Fruit fly (Drosophila melanogaster) whole organism, embryonic: ENCODE data around the gene CG10874.

ENCODE experiments used
- Ada2b ChIP-seq: fragments of 200-800 bp; sonication (Bioruptor generic); IDR thresholded peaks from 2 replicates; pipeline ENCODE4 v1.3.6; 2022; ENCODE audit warnings: missing biosample characterization, missing genetic modification characterization
- CG10209 ChIP-seq: fragments of 200-800 bp; sonication (Bioruptor generic); optimal IDR thresholded peaks from 3 replicates; lab custom pipeline; 2017; ENCODE audit warnings: missing biosample characterization, mild to moderate bottlenecking, missing genetic modification characterization, missing genetic modification reagents
- CG10959 ChIP-seq: fragments of 200-800 bp; sonication (Bioruptor generic); IDR thresholded peaks from 2 replicates; pipeline ENCODE4 v1.3.6; 2022; ENCODE audit warnings: missing biosample characterization, missing genetic modification characterization
- CG11398 ChIP-seq: fragments of 200-800 bp; sonication (Bioruptor generic); optimal IDR thresholded peaks from 2 replicates; lab custom pipeline; 2016; ENCODE audit warnings: missing biosample characterization, missing genetic modification characterization
- CG11456 ChIP-seq: fragments of 200-800 bp; sonication (Bioruptor generic); IDR thresholded peaks from 3 replicates; pipeline ENCODE4 v1.3.6; 2022; ENCODE audit warnings: missing biosample characterization, missing genetic modification characterization
- CG11504 ChIP-seq: fragments of 200-800 bp; sonication (Bioruptor generic); optimal IDR thresholded peaks from 3 replicates; lab custom pipeline; 2019; ENCODE audit warnings: missing biosample characterization, mild to moderate bottlenecking, missing genetic modification characterization, moderate library complexity
- CG12104 ChIP-seq: fragments of 200-800 bp; sonication (Bioruptor generic); optimal IDR thresholded peaks from 3 replicates; lab custom pipeline; 2016; ENCODE audit warnings: missing biosample characterization, missing genetic modification characterization
- CG13775 ChIP-seq: fragments of 200-800 bp; sonication (Bioruptor generic); optimal IDR thresholded peaks from 3 replicates; lab custom pipeline; 2017; ENCODE audit warnings: missing biosample characterization, mild to moderate bottlenecking, missing genetic modification characterization
- CG14710 ChIP-seq: fragments of 200-800 bp; sonication (Bioruptor generic); optimal IDR thresholded peaks from 3 replicates; lab custom pipeline; 2019; ENCODE audit warnings: missing biosample characterization, mild to moderate bottlenecking, missing genetic modification characterization, moderate library complexity
- CG14965 ChIP-seq: fragments of 200-800 bp; sonication (Bioruptor generic); optimal IDR thresholded peaks from 2 replicates; lab custom pipeline; 2016; ENCODE audit warnings: missing biosample characterization, missing genetic modification characterization, borderline replicate concordance
- CG15011 ChIP-seq: fragments of 200-800 bp; sonication (Bioruptor generic); optimal IDR thresholded peaks from 3 replicates; lab custom pipeline; 2018; ENCODE audit warnings: missing biosample characterization, mild to moderate bottlenecking, missing genetic modification characterization
- CG15514 ChIP-seq: fragments of 200-800 bp; sonication (Bioruptor generic); optimal IDR thresholded peaks from 3 replicates; lab custom pipeline; 2017; ENCODE audit warnings: missing biosample characterization, missing genetic modification characterization, mild to moderate bottlenecking, moderate library complexity, missing genetic modification reagents
- CG17359 ChIP-seq: fragments of 200-800 bp; sonication (Bioruptor generic); optimal IDR thresholded peaks from 3 replicates; lab custom pipeline; 2018; ENCODE audit warnings: missing biosample characterization, mild to moderate bottlenecking, missing genetic modification characterization, moderate library complexity
- CG2120 ChIP-seq: fragments of 200-800 bp; sonication (Bioruptor generic); optimal IDR thresholded peaks from 3 replicates; lab custom pipeline; 2016; ENCODE audit warnings: missing biosample characterization, missing genetic modification characterization
- CG34376 ChIP-seq: fragments of 200-800 bp; sonication (Bioruptor generic); optimal IDR thresholded peaks from 2 replicates; lab custom pipeline; 2018; ENCODE audit warnings: missing biosample characterization, mild to moderate bottlenecking, missing genetic modification characterization
- CG4854 ChIP-seq: fragments of 200-800 bp; sonication (Bioruptor generic); optimal IDR thresholded peaks from 2 replicates; lab custom pipeline; 2016; ENCODE audit warnings: missing biosample characterization, missing genetic modification characterization, inconsistent platforms
- CG7745 ChIP-seq: fragments of 200-800 bp; sonication (Bioruptor generic); optimal IDR thresholded peaks from 2 replicates; lab custom pipeline; 2018; ENCODE audit warnings: missing biosample characterization, mild to moderate bottlenecking, missing genetic modification characterization, moderate library complexity
- CG8944 ChIP-seq: fragments of 200-800 bp; sonication (Bioruptor generic); optimal IDR thresholded peaks from 3 replicates; lab custom pipeline; 2016; ENCODE audit warnings: missing biosample characterization, missing genetic modification characterization
- CG9876 ChIP-seq: fragments of 200-800 bp; sonication (Bioruptor generic); optimal IDR thresholded peaks from 2 replicates; lab custom pipeline; 2016; ENCODE audit warnings: missing biosample characterization, missing genetic modification characterization
- D19A ChIP-seq: fragments of 200-800 bp; optimal IDR thresholded peaks from 3 replicates; lab custom pipeline; 2019; ENCODE audit warnings: missing biosample characterization, mild to moderate bottlenecking, missing genetic modification characterization, moderate library complexity
- Doc3 ChIP-seq: fragments of 200-800 bp; sonication (Bioruptor generic); IDR thresholded peaks from 3 replicates; pipeline ENCODE4 v1.3.6; 2022; ENCODE audit warnings: missing biosample characterization, missing genetic modification characterization; ENCODE audit not compliant: partially characterized antibody
- Ets65A ChIP-seq: fragments of 200-800 bp; sonication (Bioruptor generic); peaks from one replicate; lab custom pipeline; 2016; ENCODE audit warnings: missing biosample characterization, missing genetic modification characterization
- Fer2 ChIP-seq: fragments of 200-800 bp; sonication (Bioruptor generic); optimal IDR thresholded peaks from 2 replicates; lab custom pipeline; 2018; ENCODE audit warnings: missing biosample characterization, mild to moderate bottlenecking, missing genetic modification characterization, moderate library complexity
- HLH54F ChIP-seq: fragments of 200-800 bp; sonication (Bioruptor generic); optimal IDR thresholded peaks from 3 replicates; lab custom pipeline; 2016; ENCODE audit warnings: missing biosample characterization, missing genetic modification characterization
- NFAT ChIP-seq: fragments of 200-800 bp; sonication (Bioruptor generic); IDR thresholded peaks from 2 replicates; pipeline ENCODE4 v1.3.6; 2022; ENCODE audit warnings: missing biosample characterization, missing genetic modification characterization
- Spps ChIP-seq: fragments of 200-800 bp; sonication (Bioruptor generic); optimal IDR thresholded peaks from 2 replicates; lab custom pipeline; 2018; ENCODE audit warnings: missing biosample characterization, mild to moderate bottlenecking, missing genetic modification characterization
- Sry-β ChIP-seq: fragments of 200-800 bp; sonication (Bioruptor generic); optimal IDR thresholded peaks from 2 replicates; lab custom pipeline; 2018; ENCODE audit warnings: missing biosample characterization, mild to moderate bottlenecking, missing genetic modification characterization, moderate library complexity
- Trl ChIP-seq, 3 experiments: fragments of >200 bp in 2 of 3; fragments of 200-800 bp in 1 of 3; sonication (Bioruptor generic) in 1 of 3; optimal IDR thresholded peaks; 2 replicates in 1 of 3; 3 replicates in 2 of 3; lab custom pipeline; 2016 to 2017; ENCODE audit warnings: missing biosample characterization in 1 of 3, missing genetic modification characterization in 1 of 3
- YL-1 ChIP-seq: fragments of 200-800 bp; sonication (Bioruptor generic); optimal IDR thresholded peaks from 3 replicates; lab custom pipeline; 2017; ENCODE audit warnings: missing biosample characterization, mild to moderate bottlenecking, missing genetic modification characterization
- br ChIP-seq: fragments of >200 bp; optimal IDR thresholded peaks from 2 replicates; lab custom pipeline; 2017
- bsh ChIP-seq, 2 experiments: fragments of 200-800 bp; sonication (Bioruptor generic); optimal IDR thresholded peaks; 2 replicates each; lab custom pipeline; 2017 to 2018; ENCODE audit warnings: mild to moderate bottlenecking in 2 of 2, missing biosample characterization in 2 of 2, missing genetic modification characterization in 2 of 2, moderate library complexity in 1 of 2
- cad ChIP-seq: fragments of >200 bp; optimal IDR thresholded peaks from 2 replicates; lab custom pipeline; 2017; ENCODE audit warnings: missing biosample characterization, missing genetic modification characterization
- chinmo ChIP-seq: fragments of 200-800 bp; sonication (Bioruptor generic); IDR thresholded peaks from 4 replicates; pipeline ENCODE4 v1.3.6; 2022; ENCODE audit warnings: missing biosample characterization, missing genetic modification characterization; ENCODE audit not compliant: partially characterized antibody
- dimm ChIP-seq: fragments of 200-800 bp; sonication (Bioruptor generic); IDR thresholded peaks from 2 replicates; pipeline ENCODE4 v1.3.6; 2022; ENCODE audit warnings: missing biosample characterization, missing genetic modification characterization
- dmrt99B ChIP-seq: fragments of 200-800 bp; sonication (Bioruptor generic); optimal IDR thresholded peaks from 2 replicates; lab custom pipeline; 2018; ENCODE audit warnings: missing biosample characterization, mild to moderate bottlenecking, missing genetic modification characterization, moderate library complexity
- ewg ChIP-seq: fragments of 200-800 bp; sonication (Bioruptor generic); optimal IDR thresholded peaks from 3 replicates; lab custom pipeline; 2017; ENCODE audit warnings: mild to moderate bottlenecking, missing biosample characterization, missing genetic modification reagents, missing genetic modification characterization
- lmd ChIP-seq: fragments of 200-800 bp; sonication (Bioruptor generic); IDR thresholded peaks from 2 replicates; pipeline ENCODE4 v1.3.6; 2022; ENCODE audit warnings: missing biosample characterization, missing genetic modification characterization
- lov ChIP-seq, 2 experiments: fragments of 200-800 bp in 1 of 2; fragments of >200 bp in 1 of 2; sonication (Bioruptor generic) in 1 of 2; IDR thresholded peaks in 1 of 2; optimal IDR thresholded peaks in 1 of 2; 2 replicates in 1 of 2; 3 replicates in 1 of 2; pipeline versions ENCODE4 v1.3.6 to Lab custom; 2017 to 2022; ENCODE audit warnings: missing biosample characterization in 1 of 2, missing genetic modification characterization in 1 of 2
- nmo ChIP-seq: fragments of 200-800 bp; sonication (Bioruptor generic); optimal IDR thresholded peaks from 2 replicates; lab custom pipeline; 2018; ENCODE audit warnings: missing biosample characterization, mild to moderate bottlenecking, missing genetic modification characterization, moderate library complexity
- psq ChIP-seq: fragments of 200-800 bp; sonication (Bioruptor generic); optimal IDR thresholded peaks from 2 replicates; lab custom pipeline; 2017; ENCODE audit warnings: missing biosample characterization, missing genetic modification characterization
- pzg ChIP-seq: fragments of 200-800 bp; sonication (Bioruptor generic); optimal IDR thresholded peaks from 3 replicates; lab custom pipeline; 2018; ENCODE audit warnings: missing biosample characterization, mild to moderate bottlenecking, missing genetic modification characterization, moderate library complexity
- row ChIP-seq: fragments of 200-800 bp; sonication (Bioruptor generic); IDR thresholded peaks from 3 replicates; pipeline ENCODE4 v1.3.6; 2022; ENCODE audit warnings: missing biosample characterization, missing genetic modification characterization
- sc ChIP-seq, 3 experiments: fragments of >200 bp in 2 of 3; fragments of 200-800 bp in 1 of 3; sonication (Bioruptor generic) in 1 of 3; optimal IDR thresholded peaks; 2 replicates in 2 of 3; 3 replicates in 1 of 3; lab custom pipeline; 2017; ENCODE audit warnings: mild to moderate bottlenecking in 1 of 3, missing biosample characterization in 1 of 3, missing genetic modification characterization in 1 of 3, missing genetic modification reagents in 1 of 3
- sna ChIP-seq: fragments of 200-800 bp; sonication (Bioruptor generic); IDR thresholded peaks from 2 replicates; pipeline ENCODE4 v1.3.6; 2022; ENCODE audit warnings: missing biosample characterization, missing genetic modification characterization; ENCODE audit not compliant: partially characterized antibody
- stwl ChIP-seq: fragments of 200-800 bp; sonication (Bioruptor generic); optimal IDR thresholded peaks from 3 replicates; lab custom pipeline; 2018; ENCODE audit warnings: missing biosample characterization, mild to moderate bottlenecking, missing genetic modification characterization, moderate library complexity
- trh ChIP-seq: fragments of 200-800 bp; sonication (Bioruptor generic); optimal IDR thresholded peaks from 2 replicates; lab custom pipeline; 2016; ENCODE audit warnings: missing biosample characterization, missing genetic modification characterization
- vnd ChIP-seq: fragments of 200-800 bp; sonication (Bioruptor generic); IDR thresholded peaks from 3 replicates; pipeline ENCODE4 v1.3.6; 2022; ENCODE audit warnings: missing biosample characterization, missing genetic modification characterization; ENCODE audit not compliant: partially characterized antibody

CG10874 gene

dm6 chr2L:2198613-2199432 is 6.6 kb upstream of the CG10874 start (continued):
- TF ChIP-seq D19A (tag; lab: Kevin White, UChicago) (peak; percentile 85), NFAT (no peak), CG12104 (GFP tag; lab: Kevin White, UChicago) (peak; percentile 65), YL-1 (GFP tag; lab: Kevin White, UChicago) (no peak), bsh (GFP tag; optimal IDR thresholded peaks at IDR 0.05; lab: Kevin White, UChicago) (peak; percentile 96 to 97), Ets65A (GFP tag; lab: Kevin White, UChicago) (peak; percentile 99), dimm (GFP tag; lab: Robert Waterston, UW) (no peak), Trl (optimal IDR thresholded peaks at IDR 0.05; lab: Kevin White, UChicago) (no peak), Trl (GFP tag; optimal IDR thresholded peaks at IDR 0.05; lab: Kevin White, UChicago) (peak; percentile 90), CG11456 (no peak), dmrt99B (peak; percentile 88), trh (peak; percentile 67), CG2120 (GFP tag; lab: Kevin White, UChicago) (peak; percentile 89), sc (optimal IDR thresholded peaks at IDR 0.05; lab: Kevin White, UChicago) (no peak), sc (GFP tag; optimal IDR thresholded peaks at IDR 0.05; lab: Kevin White, UChicago) (peak; percentile 83), CG9876 (GFP tag; lab: Kevin White, UChicago) (peak; percentile 78), Sry-β (GFP tag; lab: Kevin White, UChicago) (peak; percentile 38), CG17359 (tag; lab: Kevin White, UChicago) (peak; percentile 90), CG4854 (peak; percentile 82), CG10209 (peak; percentile 88), CG34376 (GFP tag; lab: Kevin White, UChicago) (peak; percentile 71), psq (GFP tag; lab: Kevin White, UChicago) (peak; percentile 66), pzg (GFP tag; lab: Kevin White, UChicago) (no peak), vnd (GFP tag; lab: Robert Waterston, UW) (no peak), CG14710 (tag; lab: Kevin White, UChicago) (peak; percentile 82), br (no peak), CG15514 (GFP tag; lab: Kevin White, UChicago) (peak; percentile 71), Spps (tag; lab: Kevin White, UChicago) (peak; percentile 82), CG10959 (GFP tag; lab: Robert Waterston, UW) (no peak), row (GFP tag; lab: Robert Waterston, UW) (no peak), ewg (GFP tag; lab: Kevin White, UChicago) (peak; percentile 81), HLH54F (peak; percentile 78), CG14965 (GFP tag; lab: Kevin White, UChicago) (no peak), CG11398 (GFP tag; lab: Kevin White, UChicago) (peak; percentile 83), stwl (tag; lab: Kevin White, UChicago) (no peak), CG8944 (GFP tag; lab: Kevin White, UChicago) (peak; percentile 88), CG13775 (peak; percentile 77), nmo (GFP tag; lab: Kevin White, UChicago) (peak; percentile 92), CG7745 (tag; lab: Kevin White, UChicago) (no peak), Fer2 (tag; lab: Kevin White, UChicago) (peak; percentile 11), chinmo (GFP tag; lab: Robert Waterston, UW) (no peak), lmd (GFP tag; lab: Robert Waterston, UW) (no peak), CG15011 (GFP tag; lab: Kevin White, UChicago) (peak; percentile 76), Doc3 (GFP tag; lab: Robert Waterston, UW) (no peak), lov (optimal IDR thresholded peaks at IDR 0.05; lab: Kevin White, UChicago) (no peak), lov (GFP tag; IDR thresholded peaks at IDR 0.05; lab: Robert Waterston, UW) (no peak), Ada2b (GFP tag; lab: Robert Waterston, UW) (no peak), cad (GFP tag; lab: Kevin White, UChicago) (no peak), sna (GFP tag; lab: Robert Waterston, UW) (no peak), CG11504 (peak; percentile 91)
